Fruit fly (Drosophila melanogaster) whole organism, embryonic: ENCODE measurements around the gene Prim1.

Experiments
- CG18764 ChIP-seq: fragments of 200-800 bp; sonication (Bioruptor generic); optimal IDR thresholded peaks from 3 replicates; lab custom pipeline; 2016; ENCODE audit warnings: missing biosample characterization, missing genetic modification characterization
- Poxn ChIP-seq: fragments of 200-800 bp; sonication (Bioruptor generic); IDR thresholded peaks from 2 replicates; pipeline ENCODE4 v1.3.6; 2022; ENCODE audit warnings: missing biosample characterization, missing genetic modification characterization
- bigmax ChIP-seq: fragments of 200-800 bp; sonication (Bioruptor generic); optimal IDR thresholded peaks from 2 replicates; lab custom pipeline; 2018; ENCODE audit warnings: missing biosample characterization, mild to moderate bottlenecking, missing genetic modification characterization
- gcm ChIP-seq: fragments of 200-800 bp; sonication (Bioruptor generic); optimal IDR thresholded peaks from 2 replicates; lab custom pipeline; 2019; ENCODE audit warnings: missing biosample characterization, mild to moderate bottlenecking, missing genetic modification characterization, moderate library complexity
- ken ChIP-seq: fragments of 200-800 bp; sonication (Bioruptor generic); IDR thresholded peaks from 3 replicates; pipeline ENCODE4 v1.3.6; 2022; ENCODE audit warnings: missing biosample characterization, missing genetic modification characterization
- lov ChIP-seq, 2 experiments: fragments of 200-800 bp in 1 of 2; fragments of >200 bp in 1 of 2; sonication (Bioruptor generic) in 1 of 2; IDR thresholded peaks in 1 of 2; optimal IDR thresholded peaks in 1 of 2; 2 replicates in 1 of 2; 3 replicates in 1 of 2; pipeline versions ENCODE4 v1.3.6 to Lab custom; 2017 to 2022; ENCODE audit warnings: missing biosample characterization in 1 of 2, missing genetic modification characterization in 1 of 2
- oc ChIP-seq: fragments of 200-800 bp; sonication (Bioruptor generic); optimal IDR thresholded peaks from 2 replicates; lab custom pipeline; 2018; ENCODE audit warnings: missing biosample characterization, mild to moderate bottlenecking, missing genetic modification characterization, moderate library complexity
- twi ChIP-seq: fragments of 200-800 bp; optimal IDR thresholded peaks from 2 replicates; lab custom pipeline; 2019; ENCODE audit warnings: missing biosample characterization, mild to moderate bottlenecking, missing genetic modification characterization, moderate library complexity

- TF ChIP-seq oc (no peak), twi (tag; lab: Kevin White, UChicago) (no peak), bigmax (GFP tag; lab: Kevin White, UChicago) (no peak), lov (optimal IDR thresholded peaks at IDR 0.05; lab: Kevin White, UChicago) (no peak), lov (GFP tag; IDR thresholded peaks at IDR 0.05; lab: Robert Waterston, UW) (no peak), ken (GFP tag; lab: Robert Waterston, UW) (no peak), CG18764 (GFP tag; lab: Kevin White, UChicago) (no peak), gcm (GFP tag; lab: Kevin White, UChicago) (no peak), Poxn (no peak)
These were observed 33.2 kb upstream of the Prim1 start, which contains the start of gene Gr66a for dm6 chr3L:8306880-8307279.
